Worm (Caenorhabditis elegans): ENCODE results near the gene ZK1240.11.

- TF ChIP-seq him-1 (tag; optimal IDR thresholded peaks at IDR 0.05) (no peak), W03F9.2 (tag; optimal IDR thresholded peaks at IDR 0.05) (no peak), dao-5 (tag; optimal IDR thresholded peaks at IDR 0.05) (no peak)
Measured at ce11 chrII:2346672-2347071, 21.6 kb downstream of the ZK1240.11 start, which contains the start of gene F43C11.4.

Data from whole organism, L4/young adult.